Worm (Caenorhabditis elegans) whole organism, L4 larva: ENCODE data around the gene F45D3.4.

Source experiments
- ama-1 ChIP-seq: fragments of 150-350 bp; optimal IDR thresholded peaks from 2 replicates; lab custom pipeline; 2014; ENCODE audit warnings: inconsistent platforms, mixed read lengths
- dpl-1 ChIP-seq: fragments of 150-350 bp; optimal IDR thresholded peaks from 2 replicates; lab custom pipeline; 2014; ENCODE audit warnings: missing biosample characterization, missing genetic modification reagents, missing genetic modification characterization
- egl-27 ChIP-seq: sonication (generic microtip); optimal IDR thresholded peaks from 3 replicates; lab custom pipeline; 2017; ENCODE audit warnings: missing biosample characterization, missing genetic modification reagents, missing genetic modification characterization
- jun-1 ChIP-seq: fragments of 150-350 bp; optimal IDR thresholded peaks from 2 replicates; lab custom pipeline; 2014; ENCODE audit warnings: missing biosample characterization, missing genetic modification reagents, missing genetic modification characterization
- lin-13 ChIP-seq: fragments of 150-350 bp; optimal IDR thresholded peaks from 2 replicates; lab custom pipeline; 2014; ENCODE audit warnings: missing biosample characterization, missing genetic modification reagents, missing genetic modification characterization
- nhr-102 ChIP-seq: sonication (generic microtip); optimal IDR thresholded peaks from 2 replicates; lab custom pipeline; 2016; ENCODE audit warnings: mild to moderate bottlenecking, missing genetic modification characterization, moderate library complexity, missing compliant biosample characterization
- nhr-11 ChIP-seq: fragments of 150-350 bp; optimal IDR thresholded peaks from 2 replicates; lab custom pipeline; 2014; ENCODE audit warnings: missing biosample characterization, missing genetic modification characterization
- nhr-237 ChIP-seq: sonication (generic microtip); optimal IDR thresholded peaks from 2 replicates; lab custom pipeline; 2017; ENCODE audit warnings: missing biosample characterization, missing genetic modification characterization
- nhr-42 ChIP-seq: fragments of 200-800 bp; sonication (Bioruptor generic); IDR thresholded peaks from 2 replicates; pipeline ENCODE4 v1.3.6; 2022; ENCODE audit warnings: missing genetic modification characterization, missing compliant biosample characterization
- nhr-76 ChIP-seq: fragments of 150-350 bp; optimal IDR thresholded peaks from 2 replicates; lab custom pipeline; 2014; ENCODE audit warnings: missing biosample characterization, missing genetic modification characterization
- sdz-12 ChIP-seq: fragments of 200-800 bp; sonication (Bioruptor generic); optimal IDR thresholded peaks from 2 replicates; lab custom pipeline; 2018; ENCODE audit warnings: mild to moderate bottlenecking, missing genetic modification characterization, missing compliant biosample characterization
- snpc-4 ChIP-seq: fragments of 150-350 bp; optimal IDR thresholded peaks from 2 replicates; lab custom pipeline; 2014; ENCODE audit warnings: missing biosample characterization, missing genetic modification characterization
- unc-39 ChIP-seq: sonication (generic microtip); optimal IDR thresholded peaks from 2 replicates; lab custom pipeline; 2017; ENCODE audit warnings: missing biosample characterization, missing genetic modification characterization
- unc-62 ChIP-seq, 3 experiments: fragments of 150-350 bp in 1 of 3; sonication (generic microtip); optimal IDR thresholded peaks in 2 of 3; peaks in 1 of 3; 1 replicate in 1 of 3; 2 replicates in 2 of 3; lab custom pipeline; 2014 to 2017; ENCODE audit warnings: missing biosample characterization in 3 of 3, missing genetic modification characterization in 3 of 3, missing genetic modification reagents in 3 of 3, missing genotype in 1 of 3

DNA sequence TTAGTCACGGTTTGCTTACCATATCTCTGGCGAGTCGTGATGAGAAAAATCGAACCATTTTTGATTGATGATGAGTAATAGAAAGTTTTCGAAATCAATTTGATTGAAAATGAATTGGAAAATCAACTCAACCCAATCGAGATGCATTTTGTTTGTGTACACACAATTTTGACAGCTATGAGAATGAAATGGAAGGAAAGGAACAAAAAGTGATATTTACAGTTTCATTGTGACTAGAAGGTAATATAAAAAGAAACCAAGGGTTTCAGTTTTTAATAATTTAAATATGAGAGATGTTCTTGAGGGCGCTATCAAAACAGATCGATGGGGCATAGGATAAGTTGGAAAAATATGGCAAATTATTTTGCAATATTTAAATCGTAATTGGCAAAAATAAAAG, 35.8 kb downstream of the F45D3.4 start, which contains the start of gene cal-1:
- TF ChIP-seq nhr-11 (tag; lab: Kevin White, UChicago) = no peak
- TF ChIP-seq lin-13 (GFP tag; lab: Kevin White, UChicago) = no peak
- no peak for TF ChIP-seq unc-62 (GFP tag; optimal IDR thresholded peaks at IDR 0.05 in 1 of 2; lab: Kevin White, UChicago)
- TF ChIP-seq unc-62 (tag; optimal IDR thresholded peaks at IDR 0.05; lab: Kevin White, UChicago) = no peak
- no peak for TF ChIP-seq nhr-76 (tag; lab: Kevin White, UChicago)
- TF ChIP-seq nhr-102 (tag; lab: Kevin White, UChicago) = no peak
- no peak for TF ChIP-seq egl-27 (tag; lab: Kevin White, UChicago)
- no peak for TF ChIP-seq sdz-12 (GFP tag; lab: Kevin White, UChicago)
- TF ChIP-seq snpc-4 (tag; lab: Kevin White, UChicago) = no peak
- no peak for TF ChIP-seq unc-39 (tag; lab: Kevin White, UChicago)
- TF ChIP-seq nhr-42 = no peak
- TF ChIP-seq jun-1 (tag; lab: Kevin White, UChicago) = no peak
- no peak for TF ChIP-seq nhr-237
- TF ChIP-seq dpl-1 (GFP tag; lab: Kevin White, UChicago) = no peak
- TF ChIP-seq ama-1 (lab: Kevin White, UChicago) = no peak
